Fruit fly (Drosophila melanogaster): ENCODE measurements around the gene CG46412.

CG46412 gene

dm6 chr3L:11516229-11516628, 47.6 kb downstream of the CG46412 start:
- TF ChIP-seq CTCF (optimal IDR thresholded peaks at IDR 0.05) (no peak), CG8478 (optimal IDR thresholded peaks at IDR 0.05) (no peak)

dm6 chr3L:11515349-11516079, 48.4 kb downstream of the CG46412 start:
- no peak for TF ChIP-seq CTCF (optimal IDR thresholded peaks at IDR 0.05)
- TF ChIP-seq CG8478 (optimal IDR thresholded peaks at IDR 0.05): no peak
